Worm (Caenorhabditis elegans) whole organism, L3 larva: Measurements from ENCODE around the gene pudl-1.
"Not testable (repeated sequence)": the region's sequence is repeated elsewhere in the genome, so short reads cannot be mapped to it uniquely, and the experiment has no call there.

Experiments
- ZK546.5 ChIP-seq: sonication (generic microtip); optimal IDR thresholded peaks from 2 replicates; lab custom pipeline; 2017; ENCODE audit warnings: missing biosample characterization, missing genetic modification characterization
- ama-1 ChIP-seq: fragments of 150-350 bp; optimal IDR thresholded peaks from 2 replicates; lab custom pipeline; 2018
- ceh-16 ChIP-seq: sonication (generic microtip); optimal IDR thresholded peaks from 2 replicates; lab custom pipeline; 2017; ENCODE audit warnings: missing biosample characterization, missing genetic modification characterization
- ceh-28 ChIP-seq: fragments of 150-350 bp; optimal IDR thresholded peaks from 2 replicates; lab custom pipeline; 2014; ENCODE audit warnings: missing biosample characterization, missing genetic modification reagents, missing genetic modification characterization
- ceh-82 ChIP-seq: fragments of 150-350 bp; optimal IDR thresholded peaks from 2 replicates; lab custom pipeline; 2014; ENCODE audit warnings: missing biosample characterization, missing genetic modification characterization
- ceh-9 ChIP-seq: sonication (generic microtip); optimal IDR thresholded peaks from 2 replicates; lab custom pipeline; 2018; ENCODE audit warnings: missing biosample characterization, missing genetic modification characterization
- daf-12 ChIP-seq: fragments of 150-350 bp; optimal IDR thresholded peaks from 2 replicates; lab custom pipeline; 2014; ENCODE audit warnings: missing biosample characterization, missing genetic modification reagents, missing genetic modification characterization
- elt-2 ChIP-seq: sonication (generic microtip); optimal IDR thresholded peaks from 2 replicates; lab custom pipeline; 2016; ENCODE audit warnings: missing genetic modification reagents, mild to moderate bottlenecking, missing genetic modification characterization, missing compliant biosample characterization
- eor-1 ChIP-seq, 2 experiments: fragments of 150-350 bp; optimal IDR thresholded peaks; 2 replicates each; lab custom pipeline; 2014 to 2018; ENCODE audit warnings: missing biosample characterization in 2 of 2, missing genetic modification characterization in 2 of 2
- fkh-2 ChIP-seq: fragments of 150-350 bp; optimal IDR thresholded peaks from 2 replicates; lab custom pipeline; 2014; ENCODE audit warnings: missing biosample characterization, missing genetic modification reagents, missing genetic modification characterization
- fos-1 ChIP-seq: fragments of 150-350 bp; optimal IDR thresholded peaks from 2 replicates; lab custom pipeline; 2014; ENCODE audit warnings: missing biosample characterization, missing genetic modification characterization
- jun-1 ChIP-seq: fragments of 150-350 bp; optimal IDR thresholded peaks from 2 replicates; lab custom pipeline; 2014; ENCODE audit warnings: missing biosample characterization, missing genetic modification reagents, missing genetic modification characterization
- lin-15B ChIP-seq: fragments of 150-350 bp; optimal IDR thresholded peaks from 2 replicates; lab custom pipeline; 2014; ENCODE audit warnings: missing biosample characterization, missing genetic modification characterization
- lin-39 ChIP-seq: fragments of 150-350 bp; optimal IDR thresholded peaks from 2 replicates; lab custom pipeline; 2018; ENCODE audit warnings: missing biosample characterization, missing genetic modification reagents, missing genetic modification characterization
- mdl-1 ChIP-seq: fragments of 150-350 bp; optimal IDR thresholded peaks from 2 replicates; lab custom pipeline; 2014; ENCODE audit warnings: missing biosample characterization, missing genetic modification characterization
- mml-1 ChIP-seq: fragments of 150-350 bp; sonication (generic microtip); optimal IDR thresholded peaks from 3 replicates; lab custom pipeline; 2014; ENCODE audit warnings: missing biosample characterization, missing genetic modification characterization
- nfya-1 ChIP-seq: sonication (generic microtip); optimal IDR thresholded peaks from 2 replicates; lab custom pipeline; 2017; ENCODE audit warnings: missing genetic modification characterization, mild to moderate bottlenecking, missing compliant biosample characterization, antibody characterized with exemption, moderate library complexity; ENCODE audit not compliant: insufficient read depth
- nhr-11 ChIP-seq: fragments of 150-350 bp; optimal IDR thresholded peaks from 2 replicates; lab custom pipeline; 2014; ENCODE audit warnings: missing biosample characterization, missing genetic modification characterization
- nhr-12 ChIP-seq: fragments of 150-350 bp; optimal IDR thresholded peaks from 2 replicates; lab custom pipeline; 2014; ENCODE audit warnings: missing biosample characterization, missing genetic modification characterization
- nhr-23 ChIP-seq: fragments of 150-350 bp; optimal IDR thresholded peaks from 2 replicates; lab custom pipeline; 2014; ENCODE audit warnings: missing biosample characterization, missing genetic modification reagents, missing genetic modification characterization
- nhr-237 ChIP-seq: fragments of 150-350 bp; optimal IDR thresholded peaks from 2 replicates; lab custom pipeline; 2014; ENCODE audit warnings: missing biosample characterization, missing genetic modification characterization
- nhr-25 ChIP-seq: sonication (generic microtip); optimal IDR thresholded peaks from 2 replicates; lab custom pipeline; 2017; ENCODE audit warnings: missing biosample characterization, missing genetic modification characterization
- nhr-28 ChIP-seq: fragments of 150-350 bp; optimal IDR thresholded peaks from 2 replicates; lab custom pipeline; 2014; ENCODE audit warnings: missing biosample characterization, missing genetic modification characterization
- nhr-43 ChIP-seq: sonication (generic microtip); optimal IDR thresholded peaks from 2 replicates; lab custom pipeline; 2016; ENCODE audit warnings: mild to moderate bottlenecking, missing genetic modification characterization, missing compliant biosample characterization; ENCODE audit not compliant: poor library complexity, severe bottlenecking
- nhr-67 ChIP-seq: fragments of 150-350 bp; optimal IDR thresholded peaks from 2 replicates; lab custom pipeline; 2014; ENCODE audit warnings: missing biosample characterization, missing genetic modification characterization
- nhr-76 ChIP-seq: fragments of 150-350 bp; sonication (generic microtip); optimal IDR thresholded peaks from 5 replicates; lab custom pipeline; 2014; ENCODE audit warnings: missing biosample characterization, missing genetic modification characterization
- nhr-77 ChIP-seq: fragments of 150-350 bp; optimal IDR thresholded peaks from 2 replicates; lab custom pipeline; 2014; ENCODE audit warnings: missing biosample characterization, missing genetic modification characterization
- pha-4 ChIP-seq: fragments of 150-350 bp; optimal IDR thresholded peaks from 2 replicates; lab custom pipeline; 2014; ENCODE audit warnings: missing biosample characterization, missing genetic modification reagents, missing genetic modification characterization
- pqm-1 ChIP-seq: fragments of 150-350 bp; optimal IDR thresholded peaks from 2 replicates; lab custom pipeline; 2017; ENCODE audit warnings: missing biosample characterization, missing genetic modification characterization, inconsistent platforms
- sea-2 ChIP-seq: fragments of 150-350 bp; sonication (generic microtip); optimal IDR thresholded peaks from 4 replicates; lab custom pipeline; 2014; ENCODE audit warnings: missing biosample characterization, missing genetic modification reagents, missing genetic modification characterization
- skn-1 ChIP-seq: fragments of 150-350 bp; optimal IDR thresholded peaks from 2 replicates; lab custom pipeline; 2014; ENCODE audit warnings: missing biosample characterization, missing genetic modification characterization
- snpc-4 ChIP-seq: fragments of 150-350 bp; optimal IDR thresholded peaks from 2 replicates; lab custom pipeline; 2014; ENCODE audit warnings: missing biosample characterization, missing genetic modification characterization
- tbx-2 ChIP-seq: sonication (generic microtip); optimal IDR thresholded peaks from 2 replicates; lab custom pipeline; 2016; ENCODE audit warnings: mild to moderate bottlenecking, missing genetic modification characterization, missing compliant biosample characterization
- ztf-11 ChIP-seq: fragments of 150-350 bp; optimal IDR thresholded peaks from 2 replicates; lab custom pipeline; 2014; ENCODE audit warnings: missing biosample characterization, missing genetic modification characterization
- ztf-4 ChIP-seq: fragments of 150-350 bp; optimal IDR thresholded peaks from 2 replicates; lab custom pipeline; 2014; ENCODE audit warnings: missing biosample characterization, missing genetic modification characterization

pudl-1 gene

DNA sequence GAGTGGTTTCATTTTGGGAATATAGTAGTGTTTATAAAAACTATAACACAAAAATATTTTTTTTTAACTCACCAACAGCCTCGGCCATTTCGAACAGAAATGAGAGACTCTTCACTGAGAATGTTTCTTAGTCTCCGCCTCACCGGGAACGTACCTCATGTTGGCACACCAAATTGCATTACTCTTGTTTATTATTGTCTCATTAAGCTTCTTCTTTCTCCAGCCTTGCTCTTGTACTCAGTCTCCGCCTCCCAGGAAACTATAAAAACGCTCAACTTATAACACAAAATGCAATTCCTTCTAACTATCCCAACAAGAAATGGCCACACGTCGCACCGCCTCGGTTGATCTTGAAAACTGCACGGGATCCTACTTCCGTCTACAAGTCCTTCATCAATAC, at the start of gene pudl-1, which contains the start of gene Y54G2A.48:
TSS of gene pudl-1 (plus strand) at position 320 of the 400 bp plus-strand sequence.
TSS of gene Y54G2A.48 (minus strand) at position 101 of the 400 bp plus-strand sequence.
- no peak for TF ChIP-seq eor-1 (tag; optimal IDR thresholded peaks at IDR 0.05; lab: Kevin White, UChicago)
- no peak for TF ChIP-seq nhr-76 (tag; lab: Kevin White, UChicago)
- no peak for TF ChIP-seq fkh-2 (tag; lab: Kevin White, UChicago)
- TF ChIP-seq ceh-28 = no peak
- TF ChIP-seq daf-12 (tag; lab: Kevin White, UChicago) = no peak
- no peak for TF ChIP-seq nhr-23 (tag; lab: Kevin White, UChicago)
- no peak for TF ChIP-seq mml-1
- no peak for TF ChIP-seq ceh-16 (tag; lab: Kevin White, UChicago)
- no peak for TF ChIP-seq nhr-28 (tag; lab: Kevin White, UChicago)
- no peak for TF ChIP-seq tbx-2 (tag; lab: Kevin White, UChicago)
- TF ChIP-seq ceh-82 (tag; lab: Kevin White, UChicago) = no peak
- no peak for TF ChIP-seq jun-1
- TF ChIP-seq nhr-77 (tag; lab: Kevin White, UChicago) = no peak
- TF ChIP-seq lin-39 (tag; lab: Kevin White, UChicago) = no peak
- TF ChIP-seq sea-2 (GFP tag; lab: Kevin White, UChicago) = no peak
- TF ChIP-seq mdl-1 (tag; lab: Kevin White, UChicago) = no peak
- no peak for TF ChIP-seq nhr-67 (tag; lab: Kevin White, UChicago)

DNA sequence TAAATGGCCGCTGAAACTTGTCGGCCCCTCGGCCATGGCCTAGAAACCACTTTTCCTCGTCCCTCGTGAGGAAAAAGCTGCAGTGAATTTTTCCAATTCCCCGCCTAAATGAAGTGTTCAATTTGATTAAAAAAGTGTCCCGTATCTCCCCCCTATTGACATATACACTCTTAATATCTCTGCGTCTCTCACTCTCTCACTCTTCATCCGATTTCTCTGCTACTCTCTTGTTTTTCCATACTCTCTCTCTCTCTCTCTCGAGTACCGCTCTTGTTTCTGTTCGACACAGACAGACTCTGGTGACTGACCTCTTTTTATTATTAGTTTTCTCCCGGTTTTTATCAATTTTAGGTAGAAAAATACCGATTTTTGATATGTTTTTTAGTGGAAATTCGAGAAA, 47.6 kb upstream of the pudl-1 start:
- TF ChIP-seq ceh-9 (tag; lab: Kevin White, UChicago) = no peak
- no peak for TF ChIP-seq pqm-1 (tag; lab: Kevin White, UChicago)
- TF ChIP-seq ceh-28 = peak; percentile 6
- no peak for TF ChIP-seq nhr-43 (tag; lab: Kevin White, UChicago)
- TF ChIP-seq nhr-23 (tag; lab: Kevin White, UChicago) = peak; percentile 40
- peak; percentile 40 for TF ChIP-seq lin-15B (tag; lab: Kevin White, UChicago)
- TF ChIP-seq nfya-1 (tag; lab: Kevin White, UChicago) = peak; percentile 45
- no peak for TF ChIP-seq mdl-1 (tag; lab: Kevin White, UChicago)
- TF ChIP-seq ceh-16 (tag; lab: Kevin White, UChicago) = no peak
- peak; percentile 25 for TF ChIP-seq elt-2 (tag; lab: Kevin White, UChicago)
- TF ChIP-seq fos-1 (tag; lab: Kevin White, UChicago) = no peak
- no peak for TF ChIP-seq nhr-237 (tag; lab: Kevin White, UChicago)
- TF ChIP-seq snpc-4 (tag; lab: Kevin White, UChicago) = no peak
- TF ChIP-seq pha-4 = peak; percentile 82
- TF ChIP-seq ZK546.5 (tag; lab: Kevin White, UChicago) = no peak
- TF ChIP-seq daf-12 (tag; lab: Kevin White, UChicago) = no peak
- TF ChIP-seq nhr-12 (tag; lab: Kevin White, UChicago) = no peak

DNA sequence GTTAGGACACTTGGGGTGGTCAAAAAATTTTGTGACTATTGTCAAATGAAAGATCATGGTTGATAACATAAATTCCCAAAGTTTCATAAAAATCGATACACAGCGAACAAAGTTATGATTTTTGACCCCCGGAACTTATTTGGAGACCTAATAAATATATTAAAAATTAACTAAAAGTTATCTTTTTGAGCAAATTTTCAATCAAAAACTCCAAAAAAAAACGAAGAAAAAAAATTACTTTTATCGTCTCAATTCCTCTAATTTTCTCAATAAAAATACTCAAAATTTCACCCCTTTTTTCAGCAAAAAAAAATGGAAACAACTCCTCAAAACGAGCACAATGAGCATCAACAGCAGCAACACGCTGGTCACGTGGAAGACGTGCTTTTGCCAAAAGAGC, 44.3 kb upstream of the pudl-1 start, which contains the start of gene atln-1:
TSS of gene atln-1 (plus strand) at position 301 of the 400 bp plus-strand sequence.
- not testable (repeated sequence) for TF ChIP-seq nhr-237, nhr-43, nhr-25 (tag; lab: Kevin White, UChicago)

DNA sequence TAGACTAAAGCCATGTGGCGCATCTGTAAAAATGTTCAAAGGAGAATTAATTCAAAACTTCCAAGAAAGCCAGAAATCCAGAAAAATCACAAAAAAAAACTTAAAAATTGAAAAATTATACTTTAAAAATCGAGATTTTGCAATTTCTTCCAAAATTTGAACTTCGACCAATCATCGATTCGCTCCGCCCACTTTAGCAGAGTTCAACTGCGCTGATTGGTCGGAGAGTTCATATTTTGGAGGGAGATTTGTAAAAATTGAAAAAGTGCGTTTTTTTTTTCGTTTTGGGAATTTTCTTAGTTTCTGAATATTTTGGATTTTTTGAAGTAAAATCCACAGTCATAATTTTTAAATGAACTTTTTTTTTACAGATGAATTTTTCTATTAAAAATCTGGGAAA, 38.8 kb upstream of the pudl-1 start:
- TF ChIP-seq nfya-1 (tag; lab: Kevin White, UChicago) = peak; percentile 88
- TF ChIP-seq ztf-4 (tag; lab: Kevin White, UChicago) = no peak
- TF ChIP-seq ama-1 = no peak
- no peak for TF ChIP-seq mdl-1 (tag; lab: Kevin White, UChicago)

DNA sequence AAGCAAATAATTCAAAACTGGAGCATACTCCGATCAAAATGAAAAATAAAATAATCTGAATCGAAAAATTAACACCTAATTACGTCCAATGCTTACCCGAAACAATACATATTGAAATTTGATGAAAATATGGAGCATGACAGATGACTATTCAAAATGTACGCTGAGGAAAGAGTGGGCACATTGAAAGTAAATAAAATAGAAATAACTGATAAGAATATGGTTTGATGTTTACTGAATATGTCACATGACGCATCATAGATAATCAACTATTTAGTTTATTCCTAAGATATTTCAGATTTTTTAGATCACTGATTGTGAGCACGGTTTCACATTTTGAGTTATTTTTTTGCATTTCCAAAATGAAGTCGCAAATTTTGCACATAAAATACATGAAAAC, 34.4 kb upstream of the pudl-1 start, which contains the start of gene Y54G2A.52:
TSS of gene Y54G2A.52 (minus strand) at position 348 of the 400 bp plus-strand sequence.
- TF ChIP-seq elt-2 (tag; lab: Kevin White, UChicago) (peak; percentile 82), nhr-43 (tag; lab: Kevin White, UChicago) (no peak), eor-1 (tag; optimal IDR thresholded peaks at IDR 0.05; lab: Kevin White, UChicago) (no peak), skn-1 (peak; percentile 35), mdl-1 (tag; lab: Kevin White, UChicago) (no peak), lin-39 (tag; lab: Kevin White, UChicago) (no peak), pqm-1 (tag; lab: Kevin White, UChicago) (peak; percentile 74), pha-4 (peak; percentile 84), nhr-11 (no peak), ztf-11 (tag; lab: Kevin White, UChicago) (no peak)
